Worm (Caenorhabditis elegans) whole organism, early embryonic: ENCODE data around the gene F14E5.8.

Experiments used
- B0310.2 ChIP-seq: sonication (generic microtip); optimal IDR thresholded peaks from 2 replicates; lab custom pipeline; 2016; ENCODE audit warnings: mild to moderate bottlenecking, missing genetic modification characterization, missing compliant biosample characterization
- F13C5.2 ChIP-seq: sonication (generic microtip); optimal IDR thresholded peaks from 2 replicates; lab custom pipeline; 2017; ENCODE audit warnings: mild to moderate bottlenecking, missing genetic modification characterization, inconsistent platforms, missing compliant biosample characterization
- aly-1 ChIP-seq: sonication (generic microtip); optimal IDR thresholded peaks from 2 replicates; lab custom pipeline; 2016; ENCODE audit warnings: missing genetic modification characterization, missing compliant biosample characterization
- ama-1 ChIP-seq: fragments of 150-350 bp; optimal IDR thresholded peaks from 2 replicates; lab custom pipeline; 2014
- ceh-13 ChIP-seq: fragments of 200-800 bp; sonication (Bioruptor generic); optimal IDR thresholded peaks from 2 replicates; lab custom pipeline; 2018; ENCODE audit warnings: mild to moderate bottlenecking, missing genetic modification characterization, missing compliant biosample characterization
- ceh-36 ChIP-seq: sonication (generic microtip); optimal IDR thresholded peaks from 2 replicates; lab custom pipeline; 2016; ENCODE audit warnings: missing genetic modification characterization, inconsistent platforms, missing compliant biosample characterization
- ets-7 ChIP-seq: sonication (generic microtip); optimal IDR thresholded peaks from 2 replicates; lab custom pipeline; 2016; ENCODE audit warnings: missing genotype, missing genetic modification characterization, missing compliant biosample characterization
- flt-1 ChIP-seq: fragments of 200-800 bp; sonication (Bioruptor generic); IDR thresholded peaks from 2 replicates; pipeline ENCODE4 v1.3.6; 2022; ENCODE audit warnings: missing genetic modification characterization, missing compliant biosample characterization
- hmbx-1 ChIP-seq: sonication (generic microtip); optimal IDR thresholded peaks from 2 replicates; lab custom pipeline; 2016; ENCODE audit warnings: mild to moderate bottlenecking, missing genetic modification characterization, missing compliant biosample characterization
- hmg-4 ChIP-seq: fragments of 200-800 bp; sonication (Bioruptor generic); optimal IDR thresholded peaks from 2 replicates; lab custom pipeline; 2018; ENCODE audit warnings: mild to moderate bottlenecking, missing genetic modification characterization, missing compliant biosample characterization
- hnd-1 ChIP-seq: sonication (generic microtip); optimal IDR thresholded peaks from 2 replicates; lab custom pipeline; 2016; ENCODE audit warnings: missing genetic modification characterization, missing compliant biosample characterization
- pes-1 ChIP-seq: fragments of 200-800 bp; sonication (Bioruptor generic); IDR thresholded peaks from 2 replicates; pipeline ENCODE4 v1.3.6; 2022; ENCODE audit warnings: missing genetic modification reagents, missing genetic modification characterization, missing compliant biosample characterization
- scrt-1 ChIP-seq: fragments of 200-800 bp; sonication (Bioruptor generic); IDR thresholded peaks from 2 replicates; pipeline ENCODE4 v1.3.6; 2022; ENCODE audit warnings: missing genetic modification characterization, missing compliant biosample characterization
- sea-1 ChIP-seq: fragments of 200-800 bp; sonication (Bioruptor generic); conservative IDR thresholded peaks from 2 replicates; pipeline ENCODE4 v1.3.6; 2022; ENCODE audit warnings: missing genetic modification characterization, missing compliant biosample characterization
- tbx-11 ChIP-seq: fragments of 200-800 bp; sonication (Bioruptor generic); IDR thresholded peaks from 2 replicates; pipeline ENCODE4 v1.3.6; 2022; ENCODE audit warnings: missing genetic modification characterization, missing compliant biosample characterization
- tbx-37 ChIP-seq: fragments of 200-800 bp; sonication (Bioruptor generic); conservative IDR thresholded peaks from 2 replicates; pipeline ENCODE4 v1.3.6; 2022; ENCODE audit warnings: missing genetic modification reagents, missing genetic modification characterization, missing compliant biosample characterization
- tra-4 ChIP-seq: sonication (generic microtip); optimal IDR thresholded peaks from 2 replicates; lab custom pipeline; 2017; ENCODE audit warnings: missing genetic modification characterization, missing compliant biosample characterization

Gene F14E5.8

ce11 chrII:8404748-8405147, 15.2 kb upstream of the F14E5.8 start, which contains the start of gene skpo-1:
Gene skpo-1 (minus strand): TSS chrII:8404848.
- no peak for TF ChIP-seq tra-4 (tag; lab: Kevin White, UChicago)
- no peak for TF ChIP-seq hnd-1 (tag; lab: Kevin White, UChicago)
- no peak for TF ChIP-seq ets-7 (tag; lab: Kevin White, UChicago)
- no peak for TF ChIP-seq hmbx-1 (tag; lab: Kevin White, UChicago)
- TF ChIP-seq ama-1, result no peak
- no peak for TF ChIP-seq scrt-1
- no peak for TF ChIP-seq ceh-13 (GFP tag; lab: Kevin White, UChicago)
- TF ChIP-seq sea-1 (GFP tag; lab: Robert Waterston, UW), result no peak
- no peak for TF ChIP-seq ceh-36 (tag; lab: Kevin White, UChicago)
- TF ChIP-seq flt-1, result no peak
- no peak for TF ChIP-seq pes-1
- TF ChIP-seq tbx-37, result no peak
- TF ChIP-seq hmg-4 (GFP tag; lab: Kevin White, UChicago), result no peak

- no peak for TF ChIP-seq hmg-4 (GFP tag; lab: Kevin White, UChicago)
- TF ChIP-seq tra-4 (tag; lab: Kevin White, UChicago), result no peak
- no peak for TF ChIP-seq ceh-36 (tag; lab: Kevin White, UChicago)
- TF ChIP-seq ets-7 (tag; lab: Kevin White, UChicago), result no peak
- no peak for TF ChIP-seq tbx-11 (GFP tag; lab: Robert Waterston, UW)
- TF ChIP-seq ceh-13 (GFP tag; lab: Kevin White, UChicago), result no peak
- no peak for TF ChIP-seq hmbx-1 (tag; lab: Kevin White, UChicago)
Observed at ce11 chrII:8405303-8405702, 14.6 kb upstream of the F14E5.8 start, which contains the start of gene ubc-24. Gene ubc-24 (plus strand): TSS chrII:8405603.

- TF ChIP-seq hmbx-1 (tag; lab: Kevin White, UChicago) (no peak), sea-1 (GFP tag; lab: Robert Waterston, UW) (no peak), ama-1 (no peak), flt-1 (no peak), hmg-4 (GFP tag; lab: Kevin White, UChicago) (no peak), tbx-37 (no peak), tbx-11 (GFP tag; lab: Robert Waterston, UW) (no peak), ceh-13 (GFP tag; lab: Kevin White, UChicago) (no peak), ets-7 (tag; lab: Kevin White, UChicago) (no peak), aly-1 (tag; lab: Kevin White, UChicago) (no peak), B0310.2 (tag; lab: Kevin White, UChicago) (no peak), ceh-36 (tag; lab: Kevin White, UChicago) (no peak), scrt-1 (no peak), F13C5.2 (tag; lab: Kevin White, UChicago) (no peak), pes-1 (no peak)
Observed at ce11 chrII:8407491-8407890, 12.4 kb upstream of the F14E5.8 start, which contains the start of gene sra-13. Gene sra-13 (plus strand): TSS chrII:8407685.

ce11 chrII:8409538-8409937, 10.4 kb upstream of the F14E5.8 start:
- TF ChIP-seq hmg-4 (GFP tag; lab: Kevin White, UChicago) (no peak), B0310.2 (tag; lab: Kevin White, UChicago) (no peak), ama-1 (no peak), F13C5.2 (tag; lab: Kevin White, UChicago) (no peak), sea-1 (GFP tag; lab: Robert Waterston, UW) (no peak), scrt-1 (no peak), hmbx-1 (tag; lab: Kevin White, UChicago) (no peak), tbx-11 (GFP tag; lab: Robert Waterston, UW) (no peak), ceh-13 (GFP tag; lab: Kevin White, UChicago) (no peak), tbx-37 (no peak), ets-7 (tag; lab: Kevin White, UChicago) (no peak), pes-1 (no peak), flt-1 (no peak), hnd-1 (tag; lab: Kevin White, UChicago) (no peak)

- no peak for TF ChIP-seq hmg-4 (GFP tag; lab: Kevin White, UChicago)
- TF ChIP-seq tra-4 (tag; lab: Kevin White, UChicago), result no peak
- TF ChIP-seq B0310.2 (tag; lab: Kevin White, UChicago), result no peak
- no peak for TF ChIP-seq scrt-1
- no peak for TF ChIP-seq ets-7 (tag; lab: Kevin White, UChicago)
- TF ChIP-seq flt-1, result no peak
- no peak for TF ChIP-seq aly-1 (tag; lab: Kevin White, UChicago)
- TF ChIP-seq tbx-37, result no peak
- no peak for TF ChIP-seq ceh-13 (GFP tag; lab: Kevin White, UChicago)
- TF ChIP-seq pes-1, result no peak
- TF ChIP-seq ama-1, result no peak
- TF ChIP-seq hnd-1 (tag; lab: Kevin White, UChicago), result no peak
- no peak for TF ChIP-seq ceh-36 (tag; lab: Kevin White, UChicago)
Observed at ce11 chrII:8411002-8411401, 8.9 kb upstream of the F14E5.8 start.

- TF ChIP-seq hmg-4 (GFP tag; lab: Kevin White, UChicago), result peak; percentile 63
- no peak for TF ChIP-seq tra-4 (tag; lab: Kevin White, UChicago)
- peak; percentile 43 for TF ChIP-seq aly-1 (tag; lab: Kevin White, UChicago)
- no peak for TF ChIP-seq ets-7 (tag; lab: Kevin White, UChicago)
- 0 out of 2 replicates have a peak, but pooled peaks have one; percentile 58 for TF ChIP-seq scrt-1
- TF ChIP-seq flt-1, result no peak
- TF ChIP-seq ceh-36 (tag; lab: Kevin White, UChicago), result peak; percentile 21
Observed at ce11 chrII:8412061-8412721, 7.7 kb upstream of the F14E5.8 start, which contains the start of gene efl-3. Gene efl-3 (plus strand): TSS chrII:8412671.

ce11 chrII:8412935-8413334, 7.0 kb upstream of the F14E5.8 start:
- no peak for TF ChIP-seq scrt-1
- TF ChIP-seq ceh-36 (tag; lab: Kevin White, UChicago), result no peak
- TF ChIP-seq pes-1, result no peak
- TF ChIP-seq hnd-1 (tag; lab: Kevin White, UChicago), result no peak
- TF ChIP-seq B0310.2 (tag; lab: Kevin White, UChicago), result no peak
- no peak for TF ChIP-seq sea-1 (GFP tag; lab: Robert Waterston, UW)
- no peak for TF ChIP-seq tra-4 (tag; lab: Kevin White, UChicago)
- TF ChIP-seq F13C5.2 (tag; lab: Kevin White, UChicago), result no peak
- no peak for TF ChIP-seq aly-1 (tag; lab: Kevin White, UChicago)
- no peak for TF ChIP-seq flt-1
- no peak for TF ChIP-seq ama-1
- no peak for TF ChIP-seq hmg-4 (GFP tag; lab: Kevin White, UChicago)
- no peak for TF ChIP-seq tbx-11 (GFP tag; lab: Robert Waterston, UW)
- no peak for TF ChIP-seq hmbx-1 (tag; lab: Kevin White, UChicago)
- no peak for TF ChIP-seq ets-7 (tag; lab: Kevin White, UChicago)
